Worm (Caenorhabditis elegans) whole organism, early embryonic: Measurements from ENCODE around the gene F07C4.10.

ENCODE experiments used
- B0310.2 ChIP-seq: sonication (generic microtip); optimal IDR thresholded peaks from 2 replicates; lab custom pipeline; 2016; ENCODE audit warnings: mild to moderate bottlenecking, missing genetic modification characterization, missing compliant biosample characterization
- F13C5.2 ChIP-seq: sonication (generic microtip); optimal IDR thresholded peaks from 2 replicates; lab custom pipeline; 2017; ENCODE audit warnings: mild to moderate bottlenecking, missing genetic modification characterization, inconsistent platforms, missing compliant biosample characterization
- aly-1 ChIP-seq: sonication (generic microtip); optimal IDR thresholded peaks from 2 replicates; lab custom pipeline; 2016; ENCODE audit warnings: missing genetic modification characterization, missing compliant biosample characterization
- ama-1 ChIP-seq: fragments of 150-350 bp; optimal IDR thresholded peaks from 2 replicates; lab custom pipeline; 2014
- ceh-13 ChIP-seq: fragments of 200-800 bp; sonication (Bioruptor generic); optimal IDR thresholded peaks from 2 replicates; lab custom pipeline; 2018; ENCODE audit warnings: mild to moderate bottlenecking, missing genetic modification characterization, missing compliant biosample characterization
- ceh-36 ChIP-seq: sonication (generic microtip); optimal IDR thresholded peaks from 2 replicates; lab custom pipeline; 2016; ENCODE audit warnings: missing genetic modification characterization, inconsistent platforms, missing compliant biosample characterization
- ets-7 ChIP-seq: sonication (generic microtip); optimal IDR thresholded peaks from 2 replicates; lab custom pipeline; 2016; ENCODE audit warnings: missing genotype, missing genetic modification characterization, missing compliant biosample characterization
- flt-1 ChIP-seq: fragments of 200-800 bp; sonication (Bioruptor generic); IDR thresholded peaks from 2 replicates; pipeline ENCODE4 v1.3.6; 2022; ENCODE audit warnings: missing genetic modification characterization, missing compliant biosample characterization
- hmbx-1 ChIP-seq: sonication (generic microtip); optimal IDR thresholded peaks from 2 replicates; lab custom pipeline; 2016; ENCODE audit warnings: mild to moderate bottlenecking, missing genetic modification characterization, missing compliant biosample characterization
- hmg-4 ChIP-seq: fragments of 200-800 bp; sonication (Bioruptor generic); optimal IDR thresholded peaks from 2 replicates; lab custom pipeline; 2018; ENCODE audit warnings: mild to moderate bottlenecking, missing genetic modification characterization, missing compliant biosample characterization
- hnd-1 ChIP-seq: sonication (generic microtip); optimal IDR thresholded peaks from 2 replicates; lab custom pipeline; 2016; ENCODE audit warnings: missing genetic modification characterization, missing compliant biosample characterization
- pes-1 ChIP-seq: fragments of 200-800 bp; sonication (Bioruptor generic); IDR thresholded peaks from 2 replicates; pipeline ENCODE4 v1.3.6; 2022; ENCODE audit warnings: missing genetic modification reagents, missing genetic modification characterization, missing compliant biosample characterization
- scrt-1 ChIP-seq: fragments of 200-800 bp; sonication (Bioruptor generic); IDR thresholded peaks from 2 replicates; pipeline ENCODE4 v1.3.6; 2022; ENCODE audit warnings: missing genetic modification characterization, missing compliant biosample characterization
- sea-1 ChIP-seq: fragments of 200-800 bp; sonication (Bioruptor generic); conservative IDR thresholded peaks from 2 replicates; pipeline ENCODE4 v1.3.6; 2022; ENCODE audit warnings: missing genetic modification characterization, missing compliant biosample characterization
- tbx-11 ChIP-seq: fragments of 200-800 bp; sonication (Bioruptor generic); IDR thresholded peaks from 2 replicates; pipeline ENCODE4 v1.3.6; 2022; ENCODE audit warnings: missing genetic modification characterization, missing compliant biosample characterization
- tbx-37 ChIP-seq: fragments of 200-800 bp; sonication (Bioruptor generic); conservative IDR thresholded peaks from 2 replicates; pipeline ENCODE4 v1.3.6; 2022; ENCODE audit warnings: missing genetic modification reagents, missing genetic modification characterization, missing compliant biosample characterization
- tra-4 ChIP-seq: sonication (generic microtip); optimal IDR thresholded peaks from 2 replicates; lab custom pipeline; 2017; ENCODE audit warnings: missing genetic modification characterization, missing compliant biosample characterization

Gene F07C4.10

DNA sequence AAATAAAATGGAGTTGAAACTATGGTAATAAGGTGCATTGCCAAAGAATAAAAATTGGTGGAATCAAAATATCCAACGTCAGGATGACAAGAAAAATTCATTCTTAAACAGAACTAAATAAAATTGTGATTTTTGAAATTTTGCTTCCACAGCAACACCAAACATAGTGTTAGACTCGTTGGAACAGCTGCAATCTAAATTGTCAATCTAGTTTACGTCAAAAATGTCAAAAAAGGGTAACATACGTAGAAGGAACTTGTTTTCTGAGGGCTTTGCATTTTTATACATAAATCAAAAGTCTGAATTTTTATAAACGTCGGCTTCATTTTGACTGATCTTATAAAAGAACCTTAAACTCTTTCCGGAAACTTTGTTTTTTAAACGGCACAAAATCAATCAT is 13.9 kb upstream of the F07C4.10 start, which contains the start of gene srh-200:
srh-200 (minus strand) TSS at position 101 of the 400 bp plus-strand sequence.
- TF ChIP-seq ceh-13 (no peak), sea-1 (GFP tag; lab: Robert Waterston, UW) (no peak), F13C5.2 (no peak), hnd-1 (tag; lab: Kevin White, UChicago) (no peak), scrt-1 (GFP tag; lab: Robert Waterston, UW) (no peak), B0310.2 (no peak), hmg-4 (GFP tag; lab: Kevin White, UChicago) (no peak), tbx-11 (GFP tag; lab: Robert Waterston, UW) (no peak), hmbx-1 (tag; lab: Kevin White, UChicago) (no peak), ets-7 (tag; lab: Kevin White, UChicago) (no peak)

DNA sequence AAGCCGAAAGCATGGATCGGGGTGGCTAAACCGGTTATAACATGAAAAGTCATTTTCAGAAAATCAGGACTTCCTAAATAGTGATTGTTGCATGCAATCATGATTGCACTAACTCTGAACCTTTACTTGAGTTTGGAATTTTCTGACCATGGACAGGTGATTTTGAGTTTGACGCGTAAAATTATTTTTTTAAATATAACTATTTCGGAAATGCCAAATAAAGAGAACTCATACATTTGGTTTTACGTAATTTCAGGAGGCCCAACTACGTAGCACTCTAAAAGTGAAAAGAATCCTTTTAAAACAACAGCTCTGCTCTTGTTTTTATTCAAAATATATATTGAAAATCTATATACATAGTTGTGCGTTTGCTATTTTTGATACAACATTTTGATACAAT is 12.1 kb upstream of the F07C4.10 start, which contains the start of gene srh-234:
srh-234 (minus strand) TSS at position 101 of the 400 bp plus-strand sequence.
- no peak for TF ChIP-seq flt-1 (GFP tag; lab: Robert Waterston, UW)
- TF ChIP-seq hmg-4 (GFP tag; lab: Kevin White, UChicago), result no peak
- no peak for TF ChIP-seq ceh-13
- no peak for TF ChIP-seq hmbx-1 (tag; lab: Kevin White, UChicago)
- no peak for TF ChIP-seq B0310.2
- no peak for TF ChIP-seq sea-1 (GFP tag; lab: Robert Waterston, UW)
- TF ChIP-seq pes-1, result no peak
- no peak for TF ChIP-seq aly-1 (tag; lab: Kevin White, UChicago)
- TF ChIP-seq scrt-1 (GFP tag; lab: Robert Waterston, UW), result no peak

DNA sequence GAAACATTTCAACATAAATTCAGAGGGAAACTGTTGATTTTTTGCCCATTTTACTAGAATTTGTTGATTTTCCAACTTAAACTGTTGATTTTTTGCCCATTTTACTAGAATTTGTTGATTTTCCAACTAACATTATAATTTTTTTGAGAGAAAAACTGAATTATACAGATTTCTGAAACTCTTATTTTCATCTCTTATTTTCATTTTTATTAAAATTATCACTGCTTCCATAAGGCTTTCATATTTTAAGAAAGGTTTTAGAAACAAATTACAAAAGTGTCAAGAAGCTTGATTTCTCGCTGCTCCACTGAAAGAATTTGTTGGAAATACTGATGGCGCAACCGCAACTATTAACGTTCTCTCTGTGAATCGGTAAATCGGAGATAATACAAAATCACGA is 10.3 kb upstream of the F07C4.10 start:
- TF ChIP-seq hnd-1 (tag; lab: Kevin White, UChicago), result no peak
- no peak for TF ChIP-seq ets-7 (tag; lab: Kevin White, UChicago)
- no peak for TF ChIP-seq F13C5.2
- TF ChIP-seq tra-4 (tag; lab: Kevin White, UChicago), result no peak
- TF ChIP-seq sea-1 (GFP tag; lab: Robert Waterston, UW), result no peak
- no peak for TF ChIP-seq hmg-4 (GFP tag; lab: Kevin White, UChicago)
- no peak for TF ChIP-seq ceh-36
- no peak for TF ChIP-seq tbx-37
- no peak for TF ChIP-seq B0310.2
- no peak for TF ChIP-seq ama-1
- TF ChIP-seq pes-1, result no peak
- TF ChIP-seq hmbx-1 (tag; lab: Kevin White, UChicago), result no peak
- no peak for TF ChIP-seq aly-1 (tag; lab: Kevin White, UChicago)
- no peak for TF ChIP-seq tbx-11 (GFP tag; lab: Robert Waterston, UW)
- TF ChIP-seq flt-1 (GFP tag; lab: Robert Waterston, UW), result no peak
- TF ChIP-seq scrt-1 (GFP tag; lab: Robert Waterston, UW), result no peak
- TF ChIP-seq ceh-13, result no peak

DNA sequence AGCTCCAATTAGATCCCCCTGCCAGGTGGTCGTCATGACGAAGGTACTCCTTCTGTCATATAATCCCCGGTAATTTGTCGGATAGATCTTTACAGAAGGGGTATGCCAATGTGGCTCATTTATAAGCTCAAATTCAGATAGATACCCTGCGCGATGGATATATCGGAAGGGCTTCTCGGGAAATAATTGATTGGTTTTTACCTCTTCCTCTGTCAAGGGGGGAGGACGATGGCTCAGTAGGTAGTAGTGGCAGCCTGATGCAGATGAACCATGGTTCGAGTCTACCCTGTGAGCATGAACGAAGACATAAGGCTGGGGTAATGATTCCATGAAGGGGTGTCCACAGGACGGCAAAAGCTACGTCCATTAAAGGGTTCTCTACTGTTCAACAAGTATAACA is 7.5 kb upstream of the F07C4.10 start:
- TF ChIP-seq pes-1 (no peak), F13C5.2 (no peak), tbx-37 (no peak), B0310.2 (no peak), hnd-1 (tag; lab: Kevin White, UChicago) (no peak), scrt-1 (GFP tag; lab: Robert Waterston, UW) (no peak), ceh-36 (no peak)

DNA sequence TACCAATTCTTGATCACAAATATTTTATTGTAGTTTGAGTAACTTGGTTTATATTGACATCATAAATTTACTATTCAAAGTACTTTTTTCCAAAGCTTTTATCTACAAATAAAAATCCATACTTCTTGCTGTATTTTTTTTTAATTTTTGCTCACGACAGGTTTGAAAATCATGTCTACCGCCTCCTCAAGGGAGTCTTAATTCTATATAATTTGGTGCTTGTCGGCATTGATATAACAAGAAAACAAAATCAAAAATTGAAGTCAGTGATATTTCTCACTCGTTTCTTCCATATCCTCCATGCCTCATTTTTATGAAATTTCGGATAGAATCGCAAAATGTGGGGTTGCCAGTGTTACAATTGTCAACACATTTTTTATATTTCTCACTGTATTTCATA is 5.8 kb upstream of the F07C4.10 start, which contains the start of gene str-47:
str-47 (plus strand) TSS at position 301 of the 400 bp plus-strand sequence.
- no peak for TF ChIP-seq ceh-36
- no peak for TF ChIP-seq F13C5.2
- TF ChIP-seq hmbx-1 (tag; lab: Kevin White, UChicago), result no peak
- TF ChIP-seq tbx-37, result no peak
- no peak for TF ChIP-seq scrt-1 (GFP tag; lab: Robert Waterston, UW)

DNA sequence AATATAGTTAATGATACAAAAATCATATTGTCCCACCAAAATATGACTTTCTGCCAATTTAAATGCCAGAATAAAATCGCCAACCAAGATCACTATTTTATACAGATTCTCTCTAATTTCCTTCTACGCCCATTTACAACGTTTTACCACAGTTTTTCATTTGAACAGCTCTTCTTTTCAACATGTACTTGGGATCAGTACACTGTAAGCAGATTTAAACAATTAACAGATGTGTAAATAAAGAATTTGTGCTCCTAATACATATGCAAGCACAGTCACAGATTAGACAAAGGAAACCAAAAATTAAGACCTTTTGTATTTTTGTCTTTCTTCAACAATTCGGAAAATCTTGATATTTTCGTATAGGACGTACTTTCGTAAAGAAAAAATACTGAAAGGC is 3.7 kb upstream of the F07C4.10 start, which contains the start of gene F07C4.11:
F07C4.11 (minus strand) TSS at position 101 of the 400 bp plus-strand sequence.
- no peak for TF ChIP-seq hmbx-1 (tag; lab: Kevin White, UChicago)
- TF ChIP-seq pes-1, result no peak
- TF ChIP-seq aly-1 (tag; lab: Kevin White, UChicago), result no peak
- no peak for TF ChIP-seq sea-1 (GFP tag; lab: Robert Waterston, UW)
- TF ChIP-seq tbx-11 (GFP tag; lab: Robert Waterston, UW), result no peak
- TF ChIP-seq ama-1, result no peak
- TF ChIP-seq hmg-4 (GFP tag; lab: Kevin White, UChicago), result no peak
- TF ChIP-seq hnd-1 (tag; lab: Kevin White, UChicago), result no peak
- no peak for TF ChIP-seq ceh-13
- TF ChIP-seq flt-1 (GFP tag; lab: Robert Waterston, UW), result no peak
- TF ChIP-seq B0310.2, result no peak
- TF ChIP-seq tra-4 (tag; lab: Kevin White, UChicago), result no peak
- no peak for TF ChIP-seq ceh-36
- TF ChIP-seq scrt-1 (GFP tag; lab: Robert Waterston, UW), result no peak
- TF ChIP-seq tbx-37, result no peak
- no peak for TF ChIP-seq ets-7 (tag; lab: Kevin White, UChicago)
- no peak for TF ChIP-seq F13C5.2

ce11 chrV:7641718-7642117 is 2.0 kb upstream of the F07C4.10 start:
- TF ChIP-seq scrt-1 (GFP tag; lab: Robert Waterston, UW), result no peak
- no peak for TF ChIP-seq ceh-36
- TF ChIP-seq tbx-37, result no peak
- no peak for TF ChIP-seq tbx-11 (GFP tag; lab: Robert Waterston, UW)
- no peak for TF ChIP-seq flt-1 (GFP tag; lab: Robert Waterston, UW)
- no peak for TF ChIP-seq ama-1
- no peak for TF ChIP-seq pes-1

- TF ChIP-seq tbx-37 (no peak), tra-4 (tag; lab: Kevin White, UChicago) (no peak), scrt-1 (GFP tag; lab: Robert Waterston, UW) (no peak), aly-1 (tag; lab: Kevin White, UChicago) (no peak), tbx-11 (GFP tag; lab: Robert Waterston, UW) (no peak), ceh-13 (no peak), hmbx-1 (tag; lab: Kevin White, UChicago) (no peak)
Measured at ce11 chrV:7639356-7639755, 331 bp downstream of the F07C4.10 start.
